Fruit fly (Drosophila melanogaster): Measurements from ENCODE around the gene CG5515.

Gene CG5515

dm6 chr3R:24188619-24189018, at the start of gene CG5515:
TSS of gene CG5515 (minus strand) at chr3R:24188896.
- no peak for TF ChIP-seq Sin3A (optimal IDR thresholded peaks at IDR 0.05)
- TF ChIP-seq Myc (optimal IDR thresholded peaks at IDR 0.05): no peak
- TF ChIP-seq ttk (optimal IDR thresholded peaks at IDR 0.05): no peak

- TF ChIP-seq insv (optimal IDR thresholded peaks at IDR 0.05): no peak
- TF ChIP-seq Sin3A (optimal IDR thresholded peaks at IDR 0.05): no peak
- TF ChIP-seq h (optimal IDR thresholded peaks at IDR 0.05): no peak
- TF ChIP-seq psq (optimal IDR thresholded peaks at IDR 0.05): no peak
- no peak for TF ChIP-seq Myc (optimal IDR thresholded peaks at IDR 0.05)
- no peak for TF ChIP-seq ttk (optimal IDR thresholded peaks at IDR 0.05)
Measured at dm6 chr3R:24234721-24235120, 46.0 kb upstream of the CG5515 start.

dm6 chr3R:24234162-24234529, 45.5 kb upstream of the CG5515 start:
- peak; percentile 53 for TF ChIP-seq psq (optimal IDR thresholded peaks at IDR 0.05)
- no peak for TF ChIP-seq ttk (optimal IDR thresholded peaks at IDR 0.05)

DNA sequence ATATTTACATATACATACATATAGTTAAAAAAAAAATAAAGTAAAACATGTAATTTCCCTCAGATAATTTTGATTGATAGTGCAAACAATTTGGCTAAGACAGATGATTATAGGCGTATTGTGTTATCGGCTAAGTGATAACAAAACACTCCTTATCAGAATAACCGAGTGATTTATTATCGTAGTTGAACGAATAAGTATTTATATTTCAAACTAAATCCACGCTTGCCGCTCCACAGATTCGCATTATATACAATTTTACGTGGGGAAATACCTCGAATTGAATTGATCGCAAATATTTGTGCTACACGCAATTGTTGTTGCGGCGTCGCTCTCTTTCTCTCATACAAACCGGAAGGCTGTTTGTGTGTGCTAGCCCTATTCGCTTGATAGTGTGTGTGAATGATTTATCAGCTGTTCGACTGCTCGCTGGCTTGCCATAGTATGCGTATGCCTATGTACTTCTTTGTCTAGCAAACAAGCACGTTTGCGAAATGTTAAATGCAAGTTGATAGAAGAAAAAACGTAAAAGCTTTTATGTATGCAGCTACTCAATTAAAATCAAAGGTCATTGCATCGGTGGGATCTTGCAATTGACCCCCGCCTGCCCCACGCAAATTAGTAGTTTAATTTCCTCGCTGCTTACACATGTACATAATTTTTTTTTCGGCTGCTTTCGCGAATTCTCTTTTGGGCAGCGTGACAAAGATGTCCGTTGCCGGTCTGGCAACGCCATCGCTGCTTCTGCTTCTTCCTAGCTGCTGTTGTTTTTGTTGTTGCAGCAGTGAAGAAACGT, 44.9 kb upstream of the CG5515 start:
- no peak for TF ChIP-seq h (optimal IDR thresholded peaks at IDR 0.05)
- no peak for TF ChIP-seq Myc (optimal IDR thresholded peaks at IDR 0.05)
- TF ChIP-seq insv (optimal IDR thresholded peaks at IDR 0.05): no peak
- no peak for TF ChIP-seq psq (optimal IDR thresholded peaks at IDR 0.05)
- TF ChIP-seq Sin3A (optimal IDR thresholded peaks at IDR 0.05): no peak
- no peak for TF ChIP-seq ttk (optimal IDR thresholded peaks at IDR 0.05)

- TF ChIP-seq h (optimal IDR thresholded peaks at IDR 0.05) (no peak), Sin3A (optimal IDR thresholded peaks at IDR 0.05) (no peak), ttk (optimal IDR thresholded peaks at IDR 0.05) (peak; percentile 90), Myc (optimal IDR thresholded peaks at IDR 0.05) (no peak), psq (optimal IDR thresholded peaks at IDR 0.05) (no peak), insv (optimal IDR thresholded peaks at IDR 0.05) (no peak)
Measured at dm6 chr3R:24231914-24232313, 43.2 kb upstream of the CG5515 start.

- peak; percentile 62 for TF ChIP-seq psq (optimal IDR thresholded peaks at IDR 0.05)
- TF ChIP-seq Myc (optimal IDR thresholded peaks at IDR 0.05): no peak
- no peak for TF ChIP-seq h (optimal IDR thresholded peaks at IDR 0.05)
- no peak for TF ChIP-seq insv (optimal IDR thresholded peaks at IDR 0.05)
Measured at dm6 chr3R:24231206-24231502, 42.5 kb upstream of the CG5515 start.

DNA sequence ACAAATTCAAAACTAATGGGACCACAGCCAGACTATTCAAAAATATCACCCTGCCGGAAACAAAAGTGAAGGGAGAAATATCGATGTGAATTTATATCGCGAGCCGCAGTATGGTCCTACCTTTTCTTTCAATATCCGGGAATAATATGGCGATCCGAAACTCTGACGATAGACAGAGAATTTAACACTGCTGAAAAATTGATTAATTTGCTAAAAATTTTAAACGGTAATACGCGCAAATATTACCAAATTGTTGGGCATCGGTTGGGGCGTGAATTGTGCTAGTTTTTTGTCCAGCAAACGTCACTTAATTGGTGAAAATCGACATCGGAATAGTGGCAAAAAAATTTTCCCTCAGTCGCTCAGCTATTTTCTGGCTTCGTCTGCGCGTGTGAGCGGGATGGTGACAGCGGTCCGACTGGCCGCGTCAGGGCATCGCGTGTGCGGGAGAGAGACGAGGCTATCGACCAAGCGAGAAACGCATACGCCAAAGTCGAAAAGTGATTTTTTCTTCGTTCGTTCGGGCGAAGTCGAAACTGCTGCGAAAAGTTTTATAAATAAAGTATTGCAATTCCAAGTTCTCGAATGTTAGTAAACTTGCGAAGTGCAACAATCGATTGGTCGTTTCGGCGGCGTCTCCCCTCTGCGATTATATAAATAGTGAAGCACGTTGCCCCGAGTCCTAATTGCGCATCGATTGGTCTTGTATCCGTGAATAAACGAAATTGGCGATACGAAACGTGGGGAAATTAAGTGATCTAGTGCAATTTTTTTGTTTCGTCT, 41.9 kb upstream of the CG5515 start, which contains the start of gene mask:
Gene mask (plus strand): TSS at position 140 of the 783 bp plus-strand sequence.
- TF ChIP-seq Sin3A (optimal IDR thresholded peaks at IDR 0.05) (no peak), Myc (optimal IDR thresholded peaks at IDR 0.05) (no peak), insv (optimal IDR thresholded peaks at IDR 0.05) (no peak), psq (optimal IDR thresholded peaks at IDR 0.05) (no peak), ttk (optimal IDR thresholded peaks at IDR 0.05) (no peak), h (optimal IDR thresholded peaks at IDR 0.05) (no peak)

- TF ChIP-seq Sin3A (optimal IDR thresholded peaks at IDR 0.05) (no peak), Myc (optimal IDR thresholded peaks at IDR 0.05) (no peak), insv (optimal IDR thresholded peaks at IDR 0.05) (no peak), ttk (optimal IDR thresholded peaks at IDR 0.05) (no peak), h (optimal IDR thresholded peaks at IDR 0.05) (no peak), psq (optimal IDR thresholded peaks at IDR 0.05) (no peak)
Measured at dm6 chr3R:24229870-24230422, 41.2 kb upstream of the CG5515 start, which contains the start of gene Spase22-23. TSS of gene Spase22-23 (minus strand) at chr3R:24230035.

DNA sequence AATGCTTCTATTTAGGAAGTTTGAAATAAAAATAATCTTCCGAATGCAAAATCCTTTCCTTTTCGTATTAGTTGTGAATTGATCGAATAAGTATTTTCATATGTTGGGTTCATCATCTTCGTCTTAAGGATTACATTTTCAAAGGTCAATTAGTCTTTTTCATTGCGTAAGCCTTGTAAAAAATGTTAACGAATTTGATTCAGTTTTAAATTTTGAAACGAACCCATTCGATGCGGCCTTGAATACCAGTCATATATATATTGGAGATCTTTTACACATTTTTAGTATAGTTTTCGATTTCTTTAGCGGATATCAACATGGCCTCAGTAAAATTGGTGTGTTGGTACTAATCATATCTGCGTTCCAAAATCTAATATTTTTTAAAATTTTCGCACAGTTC, 40.0 kb upstream of the CG5515 start, which contains the start of gene Acp95EF:
Gene Acp95EF (plus strand): TSS at position 301 of the 400 bp plus-strand sequence.
- no peak for TF ChIP-seq h (optimal IDR thresholded peaks at IDR 0.05)
- TF ChIP-seq ttk (optimal IDR thresholded peaks at IDR 0.05): no peak
- TF ChIP-seq Myc (optimal IDR thresholded peaks at IDR 0.05): no peak
- TF ChIP-seq psq (optimal IDR thresholded peaks at IDR 0.05): no peak
- no peak for TF ChIP-seq insv (optimal IDR thresholded peaks at IDR 0.05)
- TF ChIP-seq Sin3A (optimal IDR thresholded peaks at IDR 0.05): no peak

DNA sequence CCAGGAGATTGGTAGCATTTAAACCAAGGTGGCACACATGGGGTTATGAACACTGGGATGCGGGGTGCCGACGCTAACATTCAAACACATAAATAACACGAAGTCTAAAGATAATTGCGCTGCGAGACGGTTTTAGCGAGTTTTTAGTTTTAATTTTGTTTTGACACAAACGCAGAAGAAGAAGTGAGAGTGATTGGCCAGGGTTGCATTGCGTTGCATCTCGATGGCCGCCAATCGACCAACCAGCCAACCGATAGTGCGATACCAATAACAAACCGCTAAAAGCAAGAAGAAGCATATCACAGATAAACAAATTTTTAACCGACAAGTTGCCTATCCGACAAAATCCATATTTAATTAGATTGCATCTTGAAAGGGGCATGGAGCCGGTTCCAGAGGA, 38.0 kb upstream of the CG5515 start, which contains the start of the genes Spps and CG13609:
Gene Spps (minus strand): TSS at position 191 of the 400 bp plus-strand sequence.
Gene CG13609 (plus strand): TSS at position 280 of the 400 bp plus-strand sequence.
- TF ChIP-seq Sin3A (optimal IDR thresholded peaks at IDR 0.05) (no peak), h (optimal IDR thresholded peaks at IDR 0.05) (no peak), ttk (optimal IDR thresholded peaks at IDR 0.05) (no peak), Myc (optimal IDR thresholded peaks at IDR 0.05) (no peak), insv (optimal IDR thresholded peaks at IDR 0.05) (no peak), psq (optimal IDR thresholded peaks at IDR 0.05) (no peak)

DNA sequence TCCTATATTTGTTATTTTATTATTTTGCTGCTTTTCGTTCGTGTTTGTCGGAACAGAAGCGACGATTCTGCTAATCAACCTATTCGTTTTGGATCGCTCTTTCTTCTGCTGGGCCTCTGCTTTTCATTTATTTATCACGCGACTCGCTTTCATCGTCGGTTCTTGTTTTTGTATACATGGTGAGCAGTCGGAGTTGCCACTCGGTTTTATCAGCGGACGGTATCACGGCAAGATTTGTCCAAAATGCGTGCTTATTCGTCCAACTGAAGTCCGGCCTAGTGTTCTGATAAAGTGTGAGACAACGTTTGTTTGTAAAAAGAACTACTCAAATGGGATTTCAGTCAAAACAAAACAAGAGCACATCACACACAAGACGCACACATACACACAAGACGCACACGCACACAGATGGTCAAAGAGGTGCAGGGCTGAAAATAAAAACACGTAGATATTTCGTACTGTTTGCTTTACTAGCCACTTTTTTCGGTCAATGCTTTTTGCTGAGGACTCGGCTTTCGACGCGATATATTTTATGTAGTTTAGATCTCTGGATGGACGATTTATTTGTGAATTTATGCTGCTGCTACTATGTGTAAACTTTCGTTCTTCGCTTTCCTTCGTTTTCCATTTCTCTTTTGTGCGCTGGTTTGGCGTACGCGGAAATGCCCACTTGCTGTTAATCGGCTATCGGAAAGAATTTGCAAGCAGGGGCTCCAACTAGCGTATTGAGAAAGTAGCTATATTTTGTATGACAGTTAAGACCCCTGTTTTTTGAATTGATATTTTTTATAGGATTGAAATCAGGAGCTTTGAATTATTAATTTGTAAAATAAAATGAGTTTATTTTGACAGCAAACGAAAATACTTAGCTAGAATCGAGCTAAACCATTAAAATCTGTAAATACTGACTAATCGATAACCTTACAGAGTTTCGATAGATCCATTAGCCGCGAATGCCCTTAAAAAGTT, 32.9 kb upstream of the CG5515 start, which contains the start of gene twin:
Gene twin (minus strand): TSS at position 632 of the 969 bp plus-strand sequence.
- no peak for TF ChIP-seq Sin3A (optimal IDR thresholded peaks at IDR 0.05)
- TF ChIP-seq psq (optimal IDR thresholded peaks at IDR 0.05): peak; percentile 47

Data from Kc167 (cell line).